In genomic region chrX:15639017-15639416, dm6 we compare ENCODE assay signal across 1 fruit fly cellular context.
TF ChIP-seq lines count a peak whose summit lies in the region.

No protein-coding gene starts in this region.

TF ChIP-seq in whole organism, prepupa, 60 proteins besides CTCF, POLR2A, EP300 and RAD21 (continued from another document):
- TF ChIP-seq ss (GFP tag; optimal IDR thresholded peaks at IDR 0.05; lab: Kevin White, UChicago) (no peak), salr (GFP tag; optimal IDR thresholded peaks at IDR 0.05; lab: Kevin White, UChicago) (peak in 1 of 2 experiments; percentile 53), CG6163 (GFP tag; IDR thresholded peaks at IDR 0.05; lab: Robert Waterston, UW) (peak; percentile 81), esn (GFP tag; optimal IDR thresholded peaks at IDR 0.05; lab: Kevin White, UChicago) (no peak), Eip75B (GFP tag; optimal IDR thresholded peaks at IDR 0.05; lab: Kevin White, UChicago) (peak; percentile 3), CG10631 (GFP tag; optimal IDR thresholded peaks at IDR 0.05; lab: Kevin White, UChicago) (peak; percentile 61), CG6808 (GFP tag; optimal IDR thresholded peaks at IDR 0.05; lab: Kevin White, UChicago) (peak; percentile 42), CG8319 (GFP tag; optimal IDR thresholded peaks at IDR 0.05; lab: Kevin White, UChicago) (no peak), CG8119 (GFP tag; IDR thresholded peaks at IDR 0.05; lab: Robert Waterston, UW) (peak; percentile 66; the same call in 2 of the 3 replicates)
